1 fruit fly cellular context compared by ENCODE assay signal in genomic region chr3R:14469724-14470123, dm6.
TF ChIP-seq lines count a peak whose summit lies in the region.

No protein-coding gene starts in this region.

TF ChIP-seq in whole organism, embryonic, 481 proteins besides CTCF, POLR2A, EP300 and RAD21 (continued from another document and continues in another):
- TF ChIP-seq CG15479 (GFP tag; optimal IDR thresholded peaks at IDR 0.05; lab: Kevin White, UChicago) (no peak), ab (GFP tag; optimal IDR thresholded peaks at IDR 0.05; lab: Kevin White, UChicago) (no peak), CG12155 (GFP tag; optimal IDR thresholded peaks at IDR 0.05; lab: Kevin White, UChicago) (peak; percentile 40), crp (GFP tag; optimal IDR thresholded peaks at IDR 0.05; lab: Kevin White, UChicago) (no peak), Xrp1 (GFP tag; IDR thresholded peaks at IDR 0.05; lab: Robert Waterston, UW) (peak; percentile 88), CG31365 (tag; optimal IDR thresholded peaks at IDR 0.05; lab: Kevin White, UChicago) (no peak), Max (GFP tag; optimal IDR thresholded peaks at IDR 0.05; lab: Kevin White, UChicago) (peak; percentile 55), CG30431 (GFP tag; optimal IDR thresholded peaks at IDR 0.05; lab: Kevin White, UChicago) (peak; percentile 37), CG12219 (GFP tag; optimal IDR thresholded peaks at IDR 0.05; lab: Kevin White, UChicago) (peak; percentile 50), gsb (GFP tag; IDR thresholded peaks at IDR 0.05; lab: Robert Waterston, UW) (peak; percentile 15; the same call in 1 of the 2 replicates), CG4617 (GFP tag; optimal IDR thresholded peaks at IDR 0.05; lab: Kevin White, UChicago; ENCODE audit: borderline replicate concordance) (no peak), NC2β (GFP tag; optimal IDR thresholded peaks at IDR 0.05; lab: Kevin White, UChicago) (no peak), CG10274 (GFP tag; optimal IDR thresholded peaks at IDR 0.05; lab: Kevin White, UChicago) (no peak), NC2α (GFP tag; optimal IDR thresholded peaks at IDR 0.05; lab: Kevin White, UChicago) (no peak), Nf-YC (tag; optimal IDR thresholded peaks at IDR 0.05; lab: Kevin White, UChicago) (peak; percentile 4), ssp (GFP tag; IDR thresholded peaks at IDR 0.05; lab: Robert Waterston, UW) (peak; percentile 58), stc (GFP tag; IDR thresholded peaks at IDR 0.05; lab: Robert Waterston, UW) (peak; percentile 46; the same call in 1 of the 2 replicates), CG17829 (tag; optimal IDR thresholded peaks at IDR 0.05; lab: Kevin White, UChicago) (peak; percentile 83), CG4424 (GFP tag; optimal IDR thresholded peaks at IDR 0.05; lab: Kevin White, UChicago) (peak; percentile 69), Rfx (GFP tag; IDR thresholded peaks at IDR 0.05; lab: Robert Waterston, UW) (0 out of 2 replicates have a peak, but pooled peaks have one; percentile 16), cad (GFP tag; optimal IDR thresholded peaks at IDR 0.05; lab: Kevin White, UChicago) (no peak), tup (GFP tag; optimal IDR thresholded peaks at IDR 0.05; lab: Kevin White, UChicago) (no peak), CG11504 (tag; optimal IDR thresholded peaks at IDR 0.05; lab: Kevin White, UChicago) (peak; percentile 78), HLH4C (GFP tag; IDR thresholded peaks at IDR 0.05; lab: Robert Waterston, UW; ENCODE audit: partially characterized antibody) (no peak), CG11696 (GFP tag; IDR thresholded peaks at IDR 0.05; lab: Robert Waterston, UW) (0 out of 2 replicates have a peak, but pooled peaks have one; percentile 27), bbx (GFP tag; IDR thresholded peaks at IDR 0.05; lab: Robert Waterston, UW; ENCODE audit: partially characterized antibody) (no peak), trh (GFP tag; optimal IDR thresholded peaks at IDR 0.05; lab: Kevin White, UChicago) (no peak), zfh1 (GFP tag; IDR thresholded peaks at IDR 0.05; lab: Robert Waterston, UW) (peak; percentile 73), CG5953 (GFP tag; IDR thresholded peaks at IDR 0.05; lab: Robert Waterston, UW) (no peak), CG14710 (tag; optimal IDR thresholded peaks at IDR 0.05; lab: Kevin White, UChicago) (peak; percentile 79), Hmr (GFP tag; optimal IDR thresholded peaks at IDR 0.05; lab: Kevin White, UChicago) (no peak), CG18599 (GFP tag; optimal IDR thresholded peaks at IDR 0.05; lab: Kevin White, UChicago) (peak; percentile 22), CG13424 (tag; optimal IDR thresholded peaks at IDR 0.05; lab: Kevin White, UChicago) (peak; percentile 63), lola (GFP tag; optimal IDR thresholded peaks at IDR 0.05; lab: Kevin White, UChicago) (peak in 1 of 3 experiments; percentile 84), Fer3 (tag; optimal IDR thresholded peaks at IDR 0.05; lab: Kevin White, UChicago) (peak; percentile 5), shn (GFP tag; optimal IDR thresholded peaks at IDR 0.05; lab: Kevin White, UChicago) (no peak), Ptx1 (GFP tag; IDR thresholded peaks at IDR 0.05; lab: Robert Waterston, UW) (peak; percentile 72), CG16815 (GFP tag; optimal IDR thresholded peaks at IDR 0.05; lab: Kevin White, UChicago) (peak; percentile 47), nerfin-2 (GFP tag; IDR thresholded peaks at IDR 0.05; lab: Robert Waterston, UW; ENCODE audit: partially characterized antibody) (no peak), CG17802 (tag; optimal IDR thresholded peaks at IDR 0.05; lab: Kevin White, UChicago) (no peak), CG2116 (GFP tag; optimal IDR thresholded peaks at IDR 0.05; lab: Kevin White, UChicago) (no peak), onecut (GFP tag; IDR thresholded peaks at IDR 0.05; lab: Robert Waterston, UW) (peak; percentile 17; the same call in 1 of the 2 replicates), Kr (GFP tag; optimal IDR thresholded peaks at IDR 0.05; lab: Kevin White, UChicago) (peak; percentile 11), CG18476 (GFP tag; optimal IDR thresholded peaks at IDR 0.05; lab: Kevin White, UChicago) (peak; percentile 28), ftz-f1 (GFP tag; optimal IDR thresholded peaks at IDR 0.05; lab: Kevin White, UChicago) (no peak), CG12391 (tag; optimal IDR thresholded peaks at IDR 0.05; lab: Kevin White, UChicago) (peak; percentile 82), CG7987 (GFP tag; optimal IDR thresholded peaks at IDR 0.05; lab: Kevin White, UChicago) (no peak), knrl (GFP tag; IDR thresholded peaks at IDR 0.05; lab: Robert Waterston, UW; ENCODE audit: partially characterized antibody) (no peak), ac (GFP tag; optimal IDR thresholded peaks at IDR 0.05; lab: Kevin White, UChicago) (no peak), CG3838 (GFP tag; optimal IDR thresholded peaks at IDR 0.05; lab: Kevin White, UChicago) (no peak), CG9932 (GFP tag; IDR thresholded peaks at IDR 0.05; lab: Robert Waterston, UW) (no peak), CG11247 (GFP tag; IDR thresholded peaks at IDR 0.05; lab: Robert Waterston, UW) (no peak), CG4360 (GFP tag; IDR thresholded peaks at IDR 0.05; lab: Robert Waterston, UW) (peak; percentile 38), CG3065 (GFP tag; optimal IDR thresholded peaks at IDR 0.05; lab: Kevin White, UChicago) (no peak), CG4854 (GFP tag; optimal IDR thresholded peaks at IDR 0.05; lab: Kevin White, UChicago) (peak; percentile 7), stwl (tag; optimal IDR thresholded peaks at IDR 0.05; lab: Kevin White, UChicago) (peak; percentile 10), Scr (GFP tag; IDR thresholded peaks at IDR 0.05; lab: Robert Waterston, UW; ENCODE audit: partially characterized antibody) (no peak), CG2129 (GFP tag; IDR thresholded peaks at IDR 0.05; lab: Robert Waterston, UW; ENCODE audit: partially characterized antibody) (no peak), NFAT (GFP tag; IDR thresholded peaks at IDR 0.05; lab: Robert Waterston, UW) (no peak), zf30C (GFP tag; optimal IDR thresholded peaks at IDR 0.05; lab: Kevin White, UChicago) (peak; percentile 76), CG12769 (tag; optimal IDR thresholded peaks at IDR 0.05; lab: Kevin White, UChicago) (peak; percentile 37), CG9797 (GFP tag; optimal IDR thresholded peaks at IDR 0.05; lab: Kevin White, UChicago) (no peak), CG9609 (GFP tag; optimal IDR thresholded peaks at IDR 0.05; lab: Kevin White, UChicago) (no peak), bab2 (GFP tag; optimal IDR thresholded peaks at IDR 0.05; lab: Kevin White, UChicago) (peak; percentile 47), fd96Cb (tag; optimal IDR thresholded peaks at IDR 0.05; lab: Kevin White, UChicago) (peak; percentile 66), Hr39 (optimal IDR thresholded peaks at IDR 0.05; lab: Kevin White, UChicago) (no peak), Hey (tag; optimal IDR thresholded peaks at IDR 0.05; lab: Kevin White, UChicago) (no peak), Lpt (GFP tag; optimal IDR thresholded peaks at IDR 0.05; lab: Kevin White, UChicago) (no peak), peb (GFP tag; IDR thresholded peaks at IDR 0.05; lab: Robert Waterston, UW) (no peak), TFAM (GFP tag; optimal IDR thresholded peaks at IDR 0.05; lab: Kevin White, UChicago) (peak; percentile 39), nom (GFP tag; optimal IDR thresholded peaks at IDR 0.05; lab: Kevin White, UChicago) (no peak), aop (GFP tag; IDR thresholded peaks at IDR 0.05; lab: Robert Waterston, UW) (no peak), toy (GFP tag; IDR thresholded peaks at IDR 0.05; lab: Robert Waterston, UW) (no peak), CG16779 (GFP tag; IDR thresholded peaks at IDR 0.05; lab: Robert Waterston, UW) (no peak), hbn (GFP tag; IDR thresholded peaks at IDR 0.05; lab: Robert Waterston, UW; ENCODE audit: partially characterized antibody) (no peak), abd-A (tag; optimal IDR thresholded peaks at IDR 0.05; lab: Kevin White, UChicago) (no peak), p53 (GFP tag; optimal IDR thresholded peaks at IDR 0.05; lab: Kevin White, UChicago) (no peak), CG6654 (GFP tag; optimal IDR thresholded peaks at IDR 0.05; lab: Kevin White, UChicago) (no peak), CG7928 (GFP tag; optimal IDR thresholded peaks at IDR 0.05; lab: Kevin White, UChicago) (no peak), CG6813 (GFP tag; optimal IDR thresholded peaks at IDR 0.05; lab: Kevin White, UChicago) (peak; percentile 1), ro (GFP tag; IDR thresholded peaks at IDR 0.05; lab: Robert Waterston, UW) (peak; percentile 16; the same call in 1 of the 2 replicates), luna (GFP tag; optimal IDR thresholded peaks at IDR 0.05; lab: Kevin White, UChicago) (no peak), sima (GFP tag; optimal IDR thresholded peaks at IDR 0.05; lab: Kevin White, UChicago) (no peak), CG7839 (tag; optimal IDR thresholded peaks at IDR 0.05; lab: Kevin White, UChicago) (peak; percentile 72), br (optimal IDR thresholded peaks at IDR 0.05; lab: Kevin White, UChicago) (no peak), MBD-R2 (GFP tag; IDR thresholded peaks at IDR 0.05; lab: Robert Waterston, UW) (no peak), CG10543 (GFP tag; optimal IDR thresholded peaks at IDR 0.05; lab: Kevin White, UChicago) (no peak), CG32532 (GFP tag; IDR thresholded peaks at IDR 0.05; lab: Robert Waterston, UW) (no peak), nmo (GFP tag; optimal IDR thresholded peaks at IDR 0.05; lab: Kevin White, UChicago) (peak; percentile 77), ranshi (GFP tag; IDR thresholded peaks at IDR 0.05; lab: Robert Waterston, UW) (peak; percentile 51; the same call in 1 of the 2 replicates), CG30020 (tag; optimal IDR thresholded peaks at IDR 0.05; lab: Kevin White, UChicago) (peak; percentile 13), sens (GFP tag; lab: Kevin White, UChicago) (peak; percentile 91), CG7745 (tag; optimal IDR thresholded peaks at IDR 0.05; lab: Kevin White, UChicago) (no peak), CG1529 (GFP tag; optimal IDR thresholded peaks at IDR 0.05; lab: Kevin White, UChicago) (peak; percentile 62), E2f1 (GFP tag; IDR thresholded peaks at IDR 0.05; lab: Robert Waterston, UW) (peak; percentile 45; the same call in 1 of the 2 replicates), CG31441 (GFP tag; IDR thresholded peaks at IDR 0.05; lab: Robert Waterston, UW) (peak; percentile 82), gce (GFP tag; IDR thresholded peaks at IDR 0.05; lab: Robert Waterston, UW) (0 out of 3 replicates have a peak, but pooled peaks have one; percentile 52), usp (GFP tag; optimal IDR thresholded peaks at IDR 0.05; lab: Kevin White, UChicago) (no peak), zen2 (GFP tag; IDR thresholded peaks at IDR 0.05; lab: Robert Waterston, UW; ENCODE audit: partially characterized antibody) (no peak), CG13123 (GFP tag; optimal IDR thresholded peaks at IDR 0.05; lab: Kevin White, UChicago) (peak; percentile 17), slp2 (GFP tag; optimal IDR thresholded peaks at IDR 0.05; lab: Kevin White, UChicago) (no peak), CG18619 (GFP tag; optimal IDR thresholded peaks at IDR 0.05; lab: Kevin White, UChicago) (no peak), Oaz (GFP tag; IDR thresholded peaks at IDR 0.05; lab: Robert Waterston, UW) (no peak), Dad (GFP tag; optimal IDR thresholded peaks at IDR 0.05; lab: Kevin White, UChicago) (no peak), CG1832 (GFP tag; optimal IDR thresholded peaks at IDR 0.05; lab: Kevin White, UChicago) (no peak), Mrtf (GFP tag; IDR thresholded peaks at IDR 0.05; lab: Robert Waterston, UW) (peak; percentile 45; the same call in 1 of the 3 replicates), CG10267 (tag; optimal IDR thresholded peaks at IDR 0.05; lab: Kevin White, UChicago) (peak; percentile 75), CG7786 (GFP tag; optimal IDR thresholded peaks at IDR 0.05; lab: Kevin White, UChicago) (no peak), CG8359 (GFP tag; optimal IDR thresholded peaks at IDR 0.05; lab: Kevin White, UChicago; ENCODE audit: borderline replicate concordance) (peak; percentile 36), CG4730 (GFP tag; IDR thresholded peaks at IDR 0.05; lab: Robert Waterston, UW) (no peak), grn (GFP tag; optimal IDR thresholded peaks at IDR 0.05; lab: Kevin White, UChicago) (no peak), CG1233 (GFP tag; optimal IDR thresholded peaks at IDR 0.05; lab: Kevin White, UChicago) (peak; percentile 7), CG11560 (tag; IDR thresholded peaks at IDR 0.05; lab: Robert Waterston, UW) (no peak), CG31388 (GFP tag; optimal IDR thresholded peaks at IDR 0.05; lab: Kevin White, UChicago) (no peak), Spps (tag; optimal IDR thresholded peaks at IDR 0.05; lab: Kevin White, UChicago) (peak; percentile 72), CG12942 (GFP tag; optimal IDR thresholded peaks at IDR 0.05; lab: Kevin White, UChicago) (peak; percentile 10), CG10565 (GFP tag; optimal IDR thresholded peaks at IDR 0.05; lab: Kevin White, UChicago) (no peak), CG9215 (GFP tag; IDR thresholded peaks at IDR 0.05; lab: Robert Waterston, UW) (no peak), B-H1 (GFP tag; IDR thresholded peaks at IDR 0.05; lab: Robert Waterston, UW) (peak; percentile 41; the same call in 2 of the 3 replicates), cas (GFP tag; IDR thresholded peaks at IDR 0.05; lab: Robert Waterston, UW) (no peak), otp (GFP tag; IDR thresholded peaks at IDR 0.05; lab: Robert Waterston, UW) (0 out of 3 replicates have a peak, but pooled peaks have one; percentile 43), Ssrp (tag; optimal IDR thresholded peaks at IDR 0.05; lab: Kevin White, UChicago) (peak; percentile 76), salm (tag; optimal IDR thresholded peaks at IDR 0.05; lab: Kevin White, UChicago) (peak; percentile 1), az2 (GFP tag; optimal IDR thresholded peaks at IDR 0.05; lab: Kevin White, UChicago) (peak; percentile 59), Aef1 (GFP tag; IDR thresholded peaks at IDR 0.05; lab: Robert Waterston, UW) (no peak), Antp (GFP tag; optimal IDR thresholded peaks at IDR 0.05; lab: Kevin White, UChicago) (no peak), CG10979 (tag; optimal IDR thresholded peaks at IDR 0.05; lab: Kevin White, UChicago) (peak; percentile 88), org-1 (GFP tag; optimal IDR thresholded peaks at IDR 0.05; lab: Kevin White, UChicago) (peak; percentile 34), CG42726 (GFP tag; IDR thresholded peaks at IDR 0.05; lab: Robert Waterston, UW; ENCODE audit: partially characterized antibody) (no peak), yki (optimal IDR thresholded peaks at IDR 0.05; lab: Kevin White, UChicago) (no peak), grau (tag; optimal IDR thresholded peaks at IDR 0.05; lab: Kevin White, UChicago) (peak; percentile 76), CG12744 (GFP tag; optimal IDR thresholded peaks at IDR 0.05; lab: Kevin White, UChicago) (no peak), slbo (GFP tag; IDR thresholded peaks at IDR 0.05; lab: Robert Waterston, UW) (no peak; the same call in none of the 2 replicates)
